Fruit fly (Drosophila melanogaster) whole organism, adult: ENCODE results near the gene CNMa.
A peak's percentile ranks its signal among the peaks of the same experiment; 100 is the strongest.

Experiments
- CG11617 ChIP-seq: fragments of 200-800 bp; sonication (Bioruptor generic); optimal IDR thresholded peaks from 2 replicates; lab custom pipeline; 2017; ENCODE audit warnings: mild to moderate bottlenecking, missing biosample characterization, missing genetic modification reagents, missing genetic modification characterization
- CG12768 ChIP-seq: fragments of 200-800 bp; sonication (Bioruptor generic); optimal IDR thresholded peaks from 2 replicates; lab custom pipeline; 2017; ENCODE audit warnings: missing biosample characterization, missing genetic modification characterization, mild to moderate bottlenecking, moderate library complexity, missing genetic modification reagents
- CG14711 ChIP-seq: fragments of 200-800 bp; sonication (Bioruptor generic); optimal IDR thresholded peaks from 2 replicates; lab custom pipeline; 2018; ENCODE audit warnings: missing biosample characterization, mild to moderate bottlenecking, missing genetic modification characterization, moderate library complexity
- CG1620 ChIP-seq: fragments of 200-800 bp; sonication (Bioruptor generic); optimal IDR thresholded peaks from 2 replicates; lab custom pipeline; 2016; ENCODE audit warnings: missing biosample characterization, missing genetic modification characterization
- CG33017 ChIP-seq: fragments of 200-800 bp; sonication (Bioruptor generic); optimal IDR thresholded peaks from 2 replicates; lab custom pipeline; 2018; ENCODE audit warnings: missing biosample characterization, mild to moderate bottlenecking, missing genetic modification characterization, moderate library complexity
- CG5204 ChIP-seq: fragments of 200-800 bp; sonication (Bioruptor generic); optimal IDR thresholded peaks from 2 replicates; lab custom pipeline; 2016; ENCODE audit warnings: missing biosample characterization, missing genetic modification characterization
- CG7045 ChIP-seq: fragments of 200-800 bp; sonication (Bioruptor generic); optimal IDR thresholded peaks from 2 replicates; lab custom pipeline; 2017; ENCODE audit warnings: missing biosample characterization, mild to moderate bottlenecking, missing genetic modification characterization
- CG7101 ChIP-seq: fragments of 200-800 bp; sonication (Bioruptor generic); optimal IDR thresholded peaks from 2 replicates; lab custom pipeline; 2018; ENCODE audit warnings: missing biosample characterization, mild to moderate bottlenecking, missing genetic modification characterization, moderate library complexity
- Clk ChIP-seq: fragments of 200-800 bp; sonication (Bioruptor generic); optimal IDR thresholded peaks from 2 replicates; lab custom pipeline; 2017; ENCODE audit warnings: missing biosample characterization, missing genetic modification characterization
- Crg-1 ChIP-seq: fragments of 200-800 bp; sonication (Bioruptor generic); optimal IDR thresholded peaks from 2 replicates; lab custom pipeline; 2016; ENCODE audit warnings: missing biosample characterization, missing genetic modification characterization
- Hr96 ChIP-seq: fragments of 200-800 bp; sonication (Bioruptor generic); optimal IDR thresholded peaks from 2 replicates; lab custom pipeline; 2016; ENCODE audit warnings: missing biosample characterization, missing genetic modification characterization
- Mnt ChIP-seq: fragments of 200-800 bp; sonication (Bioruptor generic); optimal IDR thresholded peaks from 2 replicates; lab custom pipeline; 2016; ENCODE audit warnings: missing biosample characterization, mild to moderate bottlenecking, missing genetic modification characterization
- bab1 ChIP-seq: fragments of 200-800 bp; sonication (Bioruptor generic); optimal IDR thresholded peaks from 3 replicates; lab custom pipeline; 2019; ENCODE audit warnings: missing biosample characterization, mild to moderate bottlenecking, missing genetic modification characterization, moderate library complexity
- cic ChIP-seq: fragments of 200-800 bp; sonication (Bioruptor generic); optimal IDR thresholded peaks from 2 replicates; lab custom pipeline; 2017; ENCODE audit warnings: missing biosample characterization, mild to moderate bottlenecking, missing genetic modification characterization, moderate library complexity
- cnc ChIP-seq, 2 experiments: fragments of >200 bp; optimal IDR thresholded peaks; 2 replicates each; lab custom pipeline; 2017
- kay ChIP-seq: fragments of 200-800 bp; sonication (Bioruptor generic); peaks from one replicate; lab custom pipeline; 2016; ENCODE audit warnings: missing biosample characterization, missing genetic modification characterization, borderline replicate concordance
- ovo ChIP-seq: fragments of 200-800 bp; sonication (Bioruptor generic); optimal IDR thresholded peaks from 2 replicates; lab custom pipeline; 2016; ENCODE audit warnings: missing biosample characterization, missing genetic modification characterization
- pad ChIP-seq: fragments of 200-800 bp; sonication (Bioruptor generic); optimal IDR thresholded peaks from 3 replicates; lab custom pipeline; 2017; ENCODE audit warnings: missing biosample characterization, missing genetic modification characterization, mild to moderate bottlenecking, moderate library complexity, missing genetic modification reagents
- tj ChIP-seq: fragments of 200-800 bp; sonication (Bioruptor generic); optimal IDR thresholded peaks from 3 replicates; lab custom pipeline; 2017; ENCODE audit warnings: missing biosample characterization, mild to moderate bottlenecking, missing genetic modification characterization, moderate library complexity
- toe ChIP-seq: fragments of 200-800 bp; sonication (Bioruptor generic); optimal IDR thresholded peaks from 2 replicates; lab custom pipeline; 2016; ENCODE audit warnings: missing biosample characterization, missing genetic modification characterization

Gene CNMa

dm6 chr3L:1886125-1886544 is 30.7 kb upstream of the CNMa start:
- TF ChIP-seq CG14711 (peak; percentile 32), toe (GFP tag; lab: Kevin White, UChicago) (no peak), CG1620 (GFP tag; lab: Kevin White, UChicago) (no peak), pad (peak; percentile 8), CG11617 (no peak), cic (GFP tag; lab: Kevin White, UChicago) (no peak), Crg-1 (GFP tag; lab: Kevin White, UChicago) (no peak), CG7101 (tag; lab: Kevin White, UChicago) (peak; percentile 24), bab1 (GFP tag; lab: Kevin White, UChicago) (peak; percentile 72)

dm6 chr3L:1885436-1885835 is 30.0 kb upstream of the CNMa start, which contains the start of gene Tmhs:
Gene Tmhs, plus strand, starts transcription at chr3L:1885657.
- peak; percentile 57 for TF ChIP-seq tj (GFP tag; lab: Kevin White, UChicago)
- no peak for TF ChIP-seq ovo (GFP tag; lab: Kevin White, UChicago)

- TF ChIP-seq CG7045 (no peak), CG1620 (GFP tag; lab: Kevin White, UChicago) (no peak), kay (GFP tag; lab: Kevin White, UChicago) (peak; percentile 27), bab1 (GFP tag; lab: Kevin White, UChicago) (peak; percentile 87), tj (GFP tag; lab: Kevin White, UChicago) (peak; percentile 7), cnc (optimal IDR thresholded peaks at IDR 0.05; lab: Kevin White, UChicago) (no peak), CG12768 (GFP tag; lab: Kevin White, UChicago) (no peak), Mnt (GFP tag; lab: Kevin White, UChicago) (peak; percentile 7), Hr96 (GFP tag; lab: Kevin White, UChicago) (no peak)
Measured at dm6 chr3L:1884652-1885051, 29.3 kb upstream of the CNMa start, which contains the start of gene Aprt. Gene Aprt, minus strand, starts transcription at chr3L:1885019.

dm6 chr3L:1882868-1883554 is 27.6 kb upstream of the CNMa start, which contains the start of gene CG13937:
Gene CG13937, minus strand, starts transcription at chr3L:1883041.
- TF ChIP-seq CG7101 (tag; lab: Kevin White, UChicago) (no peak), Mnt (GFP tag; lab: Kevin White, UChicago) (peak; percentile 12)

- TF ChIP-seq CG5204 (GFP tag; lab: Kevin White, UChicago) (no peak), CG1620 (GFP tag; lab: Kevin White, UChicago) (no peak), toe (GFP tag; lab: Kevin White, UChicago) (no peak), Mnt (GFP tag; lab: Kevin White, UChicago) (no peak), Crg-1 (GFP tag; lab: Kevin White, UChicago) (no peak), Hr96 (GFP tag; lab: Kevin White, UChicago) (no peak), CG14711 (no peak), cnc (optimal IDR thresholded peaks at IDR 0.05; lab: Kevin White, UChicago) (no peak), kay (GFP tag; lab: Kevin White, UChicago) (no peak), CG7045 (no peak), tj (GFP tag; lab: Kevin White, UChicago) (no peak), pad (no peak), CG12768 (GFP tag; lab: Kevin White, UChicago) (no peak), CG7101 (tag; lab: Kevin White, UChicago) (no peak), CG11617 (no peak), CG33017 (no peak)
Measured at dm6 chr3L:1881919-1882318, 26.5 kb upstream of the CNMa start.

dm6 chr3L:1880692-1881091 is 25.3 kb upstream of the CNMa start:
- TF ChIP-seq CG12768 (GFP tag; lab: Kevin White, UChicago) (peak; percentile 36), Hr96 (GFP tag; lab: Kevin White, UChicago) (no peak), CG7101 (tag; lab: Kevin White, UChicago) (no peak), CG7045 (peak; percentile 38), Clk (peak; percentile 21), CG11617 (no peak), toe (GFP tag; lab: Kevin White, UChicago) (no peak), ovo (GFP tag; lab: Kevin White, UChicago) (no peak), CG5204 (GFP tag; lab: Kevin White, UChicago) (no peak), tj (GFP tag; lab: Kevin White, UChicago) (no peak), CG14711 (no peak), CG33017 (no peak), CG1620 (GFP tag; lab: Kevin White, UChicago) (no peak), bab1 (GFP tag; lab: Kevin White, UChicago) (no peak), cic (GFP tag; lab: Kevin White, UChicago) (no peak), Mnt (GFP tag; lab: Kevin White, UChicago) (no peak), kay (GFP tag; lab: Kevin White, UChicago) (no peak), cnc (optimal IDR thresholded peaks at IDR 0.05; lab: Kevin White, UChicago) (no peak), Crg-1 (GFP tag; lab: Kevin White, UChicago) (no peak)

dm6 chr3L:1876215-1876625 is 20.8 kb upstream of the CNMa start, which contains the start of gene dre4:
Gene dre4, minus strand, starts transcription at chr3L:1876312.
- TF ChIP-seq CG1620 (GFP tag; lab: Kevin White, UChicago) (no peak), CG7101 (tag; lab: Kevin White, UChicago) (no peak), Clk (no peak), CG14711 (peak; percentile 44), Crg-1 (GFP tag; lab: Kevin White, UChicago) (peak; percentile 31), CG11617 (peak; percentile 50), bab1 (GFP tag; lab: Kevin White, UChicago) (peak; percentile 63), Mnt (GFP tag; lab: Kevin White, UChicago) (peak; percentile 60), cnc (optimal IDR thresholded peaks at IDR 0.05; lab: Kevin White, UChicago) (no peak), toe (GFP tag; lab: Kevin White, UChicago) (no peak), cic (GFP tag; lab: Kevin White, UChicago) (no peak), CG7045 (peak; percentile 56)
